Fruit fly (Drosophila melanogaster) whole organism, embryonic: ENCODE measurements around the gene CG7582.

Experiments
- Atf3 ChIP-seq: fragments of 200-800 bp; sonication (Bioruptor generic); optimal IDR thresholded peaks from 3 replicates; lab custom pipeline; 2016; ENCODE audit warnings: missing biosample characterization, missing genetic modification characterization
- CG10543 ChIP-seq: fragments of 200-800 bp; sonication (Bioruptor generic); optimal IDR thresholded peaks from 3 replicates; lab custom pipeline; 2017; ENCODE audit warnings: missing biosample characterization, mild to moderate bottlenecking, missing genetic modification characterization, moderate library complexity
- CG17568 ChIP-seq: fragments of 200-800 bp; sonication (Bioruptor generic); optimal IDR thresholded peaks from 2 replicates; lab custom pipeline; 2018; ENCODE audit warnings: missing biosample characterization, mild to moderate bottlenecking, missing genetic modification characterization, moderate library complexity
- Dfd ChIP-seq, 2 experiments: fragments of >200 bp; optimal IDR thresholded peaks; 2 replicates each; lab custom pipeline; 2017; ENCODE audit warnings: missing biosample characterization in 2 of 2, missing genetic modification characterization in 2 of 2
- Drgx ChIP-seq: fragments of 200-800 bp; sonication (Bioruptor generic); IDR thresholded peaks from 2 replicates; pipeline ENCODE4 v1.3.6; 2022; ENCODE audit warnings: missing biosample characterization, missing genetic modification characterization
- Side ChIP-seq: fragments of 200-800 bp; sonication (Bioruptor generic); optimal IDR thresholded peaks from 2 replicates; lab custom pipeline; 2016; ENCODE audit warnings: missing biosample characterization, missing genetic modification characterization

DNA sequence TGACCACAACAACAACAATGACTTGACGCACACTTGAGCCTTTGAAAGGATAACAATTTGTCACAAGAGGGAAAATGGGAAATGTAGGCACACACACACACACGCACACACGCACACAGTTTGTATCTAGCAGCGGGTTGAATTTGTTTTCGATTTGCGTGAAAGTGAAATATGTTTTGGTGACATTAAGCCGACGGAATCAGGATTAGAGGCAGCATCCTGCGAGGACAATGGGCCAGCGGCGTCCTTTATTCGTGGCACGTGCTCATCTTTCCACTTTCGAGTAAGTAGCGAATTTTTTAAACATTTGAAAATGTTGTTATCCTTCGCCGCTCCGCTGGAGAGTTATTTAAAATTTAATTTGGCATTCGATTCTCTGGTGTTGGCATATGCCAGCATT, 25.2 kb upstream of the CG7582 start:
- TF ChIP-seq Side (GFP tag; lab: Kevin White, UChicago) (no peak), Drgx (GFP tag; lab: Robert Waterston, UW) (no peak), Dfd (GFP tag; optimal IDR thresholded peaks at IDR 0.05; lab: Kevin White, UChicago) (no peak), Atf3 (GFP tag; lab: Kevin White, UChicago) (no peak), CG17568 (GFP tag; lab: Kevin White, UChicago) (no peak), CG10543 (GFP tag; lab: Kevin White, UChicago) (no peak)
